Worm (Caenorhabditis elegans) whole organism, L1 larva: ENCODE data around the gene F55G7.5.
A peak's percentile ranks its signal among the peaks of the same experiment; 100 is the strongest.

Experiments used
- C04F5.9 ChIP-seq: sonication (generic microtip); optimal IDR thresholded peaks from 2 replicates; lab custom pipeline; 2016; ENCODE audit warnings: missing genetic modification characterization, missing compliant biosample characterization
- C16A3.4 ChIP-seq: fragments of 150-350 bp; optimal IDR thresholded peaks from 2 replicates; lab custom pipeline; 2014; ENCODE audit warnings: missing biosample characterization, missing genetic modification characterization
- C34B4.2 ChIP-seq: sonication (generic microtip); optimal IDR thresholded peaks from 2 replicates; lab custom pipeline; 2017; ENCODE audit warnings: mild to moderate bottlenecking, missing genetic modification characterization, missing compliant biosample characterization
- aha-1 ChIP-seq: fragments of 150-350 bp; optimal IDR thresholded peaks from 2 replicates; lab custom pipeline; 2014; ENCODE audit warnings: missing biosample characterization, missing genetic modification characterization
- alr-1 ChIP-seq: fragments of 200-800 bp; sonication (Bioruptor generic); optimal IDR thresholded peaks from 2 replicates; lab custom pipeline; 2018; ENCODE audit warnings: borderline replicate concordance, mild to moderate bottlenecking, missing genetic modification characterization, missing compliant biosample characterization
- aly-2 ChIP-seq: fragments of 150-350 bp; optimal IDR thresholded peaks from 2 replicates; lab custom pipeline; 2014; ENCODE audit warnings: missing biosample characterization, missing genetic modification characterization
- ceh-63 ChIP-seq: fragments of 200-800 bp; sonication (Bioruptor generic); optimal IDR thresholded peaks from 2 replicates; lab custom pipeline; 2018; ENCODE audit warnings: mild to moderate bottlenecking, missing genetic modification characterization, missing compliant biosample characterization
- ceh-88 ChIP-seq: fragments of 200-800 bp; sonication (Bioruptor generic); IDR thresholded peaks from 2 replicates; pipeline ENCODE4 v1.3.6; 2022; ENCODE audit warnings: missing genetic modification characterization, missing compliant biosample characterization
- ceh-90 ChIP-seq: sonication (generic microtip); optimal IDR thresholded peaks from 2 replicates; lab custom pipeline; 2016; ENCODE audit warnings: missing genetic modification characterization, missing compliant biosample characterization
- ces-1 ChIP-seq: fragments of 150-350 bp; optimal IDR thresholded peaks from 2 replicates; lab custom pipeline; 2014; ENCODE audit warnings: missing biosample characterization, missing genetic modification reagents, missing genetic modification characterization
- dpl-1 ChIP-seq, 3 experiments: fragments of 150-350 bp in 2 of 3; sonication (generic microtip) in 1 of 3; optimal IDR thresholded peaks; 2 replicates each; lab custom pipeline; 2014 to 2017; ENCODE audit warnings: missing biosample characterization in 3 of 3, missing genetic modification characterization in 3 of 3, missing genetic modification reagents in 3 of 3
- dsc-1 ChIP-seq: sonication (generic microtip); optimal IDR thresholded peaks from 2 replicates; lab custom pipeline; 2016; ENCODE audit warnings: mild to moderate bottlenecking, missing genetic modification characterization, missing compliant biosample characterization
- efl-1 ChIP-seq, 4 experiments: fragments of 150-350 bp; optimal IDR thresholded peaks in 3 of 4; peaks in 1 of 4; 1 replicate in 1 of 4; 2 replicates in 3 of 4; lab custom pipeline; 2014; ENCODE audit warnings: missing biosample characterization in 2 of 4, missing genetic modification characterization in 2 of 4, missing genetic modification reagents in 2 of 4
- egl-13 ChIP-seq: sonication (generic microtip); optimal IDR thresholded peaks from 2 replicates; lab custom pipeline; 2016; ENCODE audit warnings: missing genotype, missing genetic modification reagents, missing genetic modification characterization, missing compliant biosample characterization
- elt-2 ChIP-seq: sonication (generic microtip); optimal IDR thresholded peaks from 2 replicates; lab custom pipeline; 2016; ENCODE audit warnings: missing genetic modification characterization, mild to moderate bottlenecking, inconsistent platforms, missing compliant biosample characterization, missing genetic modification reagents
- fkh-10 ChIP-seq: sonication (generic microtip); optimal IDR thresholded peaks from 2 replicates; lab custom pipeline; 2017; ENCODE audit warnings: missing biosample characterization, missing genetic modification reagents, missing genetic modification characterization
- fkh-4 ChIP-seq: sonication (generic microtip); optimal IDR thresholded peaks from 2 replicates; lab custom pipeline; 2016; ENCODE audit warnings: missing compliant biosample characterization, missing genetic modification characterization, borderline replicate concordance
- fkh-8 ChIP-seq: sonication (generic microtip); optimal IDR thresholded peaks from 2 replicates; lab custom pipeline; 2016; ENCODE audit warnings: mild to moderate bottlenecking, missing genetic modification characterization, missing compliant biosample characterization
- fos-1 ChIP-seq: fragments of 150-350 bp; optimal IDR thresholded peaks from 2 replicates; lab custom pipeline; 2014; ENCODE audit warnings: missing biosample characterization, missing genetic modification characterization
- hpl-2 ChIP-seq: fragments of 150-350 bp; optimal IDR thresholded peaks from 2 replicates; lab custom pipeline; 2014; ENCODE audit warnings: missing biosample characterization, missing genetic modification reagents, missing genetic modification characterization
- irx-1 ChIP-seq: sonication (generic microtip); optimal IDR thresholded peaks from 2 replicates; lab custom pipeline; 2016; ENCODE audit warnings: missing genetic modification characterization, missing compliant biosample characterization
- isw-1 ChIP-seq: fragments of 200-800 bp; sonication (Bioruptor generic); IDR thresholded peaks from 2 replicates; pipeline ENCODE4 v1.3.6; 2022; ENCODE audit warnings: missing genetic modification characterization, missing compliant biosample characterization
- lin-35 ChIP-seq, 2 experiments: fragments of 150-350 bp; optimal IDR thresholded peaks; 2 replicates each; lab custom pipeline; 2014; ENCODE audit warnings: missing biosample characterization in 2 of 2, missing genetic modification characterization in 2 of 2, missing genetic modification reagents in 2 of 2
- lir-3 ChIP-seq: sonication (generic microtip); optimal IDR thresholded peaks from 2 replicates; lab custom pipeline; 2016; ENCODE audit warnings: mild to moderate bottlenecking, missing genetic modification characterization, moderate library complexity, missing compliant biosample characterization; ENCODE audit not compliant: poor library complexity
- lsy-2 ChIP-seq, 2 experiments: fragments of 150-350 bp; optimal IDR thresholded peaks; 2 replicates each; lab custom pipeline; 2014; ENCODE audit warnings: missing biosample characterization in 2 of 2, missing genetic modification characterization in 2 of 2
- mab-9 ChIP-seq: fragments of 200-800 bp; sonication (Bioruptor generic); IDR thresholded peaks from 2 replicates; pipeline ENCODE4 v1.3.6; 2022; ENCODE audit warnings: missing genetic modification reagents, missing genetic modification characterization, missing compliant biosample characterization
- mdl-1 ChIP-seq, 2 experiments: fragments of 150-350 bp; optimal IDR thresholded peaks; 2 replicates each; lab custom pipeline; 2014 to 2017; ENCODE audit warnings: missing biosample characterization in 2 of 2, missing genetic modification characterization in 2 of 2, inconsistent platforms in 1 of 2
- mef-2 ChIP-seq: fragments of 150-350 bp; optimal IDR thresholded peaks from 2 replicates; lab custom pipeline; 2014; ENCODE audit warnings: missing biosample characterization, missing genetic modification characterization
- mep-1 ChIP-seq: fragments of 150-350 bp; optimal IDR thresholded peaks from 2 replicates; lab custom pipeline; 2014; ENCODE audit warnings: missing biosample characterization, missing genetic modification characterization
- nhr-11 ChIP-seq: fragments of 150-350 bp; optimal IDR thresholded peaks from 2 replicates; lab custom pipeline; 2014; ENCODE audit warnings: missing biosample characterization, missing genetic modification characterization
- nhr-12 ChIP-seq: sonication (generic microtip); optimal IDR thresholded peaks from 2 replicates; lab custom pipeline; 2017; ENCODE audit warnings: missing biosample characterization, missing genetic modification characterization
- nhr-20 ChIP-seq: sonication (generic microtip); optimal IDR thresholded peaks from 2 replicates; lab custom pipeline; 2016; ENCODE audit warnings: mild to moderate bottlenecking, missing genetic modification characterization, missing compliant biosample characterization
- nhr-28 ChIP-seq: fragments of 150-350 bp; optimal IDR thresholded peaks from 2 replicates; lab custom pipeline; 2014; ENCODE audit warnings: missing biosample characterization, missing genetic modification characterization
- nhr-71 ChIP-seq: sonication (generic microtip); optimal IDR thresholded peaks from 2 replicates; lab custom pipeline; 2016; ENCODE audit warnings: mild to moderate bottlenecking, missing genetic modification characterization, moderate library complexity, missing compliant biosample characterization
- nhr-77 ChIP-seq: fragments of 150-350 bp; optimal IDR thresholded peaks from 2 replicates; lab custom pipeline; 2014; ENCODE audit warnings: missing biosample characterization, missing genetic modification characterization
- nhr-90 ChIP-seq: sonication (generic microtip); optimal IDR thresholded peaks from 2 replicates; lab custom pipeline; 2016; ENCODE audit warnings: mild to moderate bottlenecking, missing genetic modification characterization, missing compliant biosample characterization; ENCODE audit not compliant: poor library complexity
- pax-3 ChIP-seq: fragments of 200-800 bp; sonication (Bioruptor generic); optimal IDR thresholded peaks from 2 replicates; lab custom pipeline; 2018; ENCODE audit warnings: mild to moderate bottlenecking, missing genetic modification characterization, moderate library complexity, missing compliant biosample characterization
- pqm-1 ChIP-seq: sonication (generic microtip); optimal IDR thresholded peaks from 3 replicates; lab custom pipeline; 2017; ENCODE audit warnings: missing biosample characterization, missing genetic modification characterization
- skn-1 ChIP-seq: fragments of 150-350 bp; optimal IDR thresholded peaks from 2 replicates; lab custom pipeline; 2014; ENCODE audit warnings: missing biosample characterization, missing genetic modification characterization
- snu-23 ChIP-seq: sonication (generic microtip); optimal IDR thresholded peaks from 2 replicates; lab custom pipeline; 2016; ENCODE audit warnings: missing genetic modification characterization, missing compliant biosample characterization
- sox-4 ChIP-seq: sonication (generic microtip); optimal IDR thresholded peaks from 2 replicates; lab custom pipeline; 2016; ENCODE audit warnings: missing genetic modification characterization, missing compliant biosample characterization
- sptf-1 ChIP-seq: fragments of 150-350 bp; optimal IDR thresholded peaks from 2 replicates; lab custom pipeline; 2014; ENCODE audit warnings: missing biosample characterization, missing genetic modification characterization
- sup-37 ChIP-seq: fragments of 200-800 bp; sonication (Bioruptor generic); optimal IDR thresholded peaks from 2 replicates; lab custom pipeline; 2018; ENCODE audit warnings: mild to moderate bottlenecking, missing genetic modification characterization, missing compliant biosample characterization
- swsn-7 ChIP-seq: sonication (generic microtip); optimal IDR thresholded peaks from 2 replicates; lab custom pipeline; 2016; ENCODE audit warnings: missing genetic modification characterization, missing compliant biosample characterization
- tbx-2 ChIP-seq: sonication (generic microtip); optimal IDR thresholded peaks from 2 replicates; lab custom pipeline; 2016; ENCODE audit warnings: missing genetic modification characterization, missing compliant biosample characterization
- unc-30 ChIP-seq: sonication (generic microtip); optimal IDR thresholded peaks from 2 replicates; lab custom pipeline; 2017; ENCODE audit warnings: missing biosample characterization, missing genetic modification characterization
- unc-86 ChIP-seq: sonication (generic microtip); optimal IDR thresholded peaks from 2 replicates; lab custom pipeline; 2016; ENCODE audit warnings: missing genetic modification characterization, missing compliant biosample characterization
- unc-98 ChIP-seq: fragments of 200-800 bp; sonication (Bioruptor generic); IDR thresholded peaks from 2 replicates; pipeline ENCODE4 v1.3.6; 2022; ENCODE audit warnings: missing genetic modification characterization, missing compliant biosample characterization
- zag-1 ChIP-seq: fragments of 150-350 bp; optimal IDR thresholded peaks from 2 replicates; lab custom pipeline; 2014; ENCODE audit warnings: missing biosample characterization, missing genetic modification characterization
- zip-4 ChIP-seq: fragments of 200-800 bp; sonication (Bioruptor generic); optimal IDR thresholded peaks from 2 replicates; lab custom pipeline; 2018; ENCODE audit warnings: mild to moderate bottlenecking, missing genetic modification characterization, moderate library complexity, missing compliant biosample characterization
- ztf-11 ChIP-seq, 2 experiments: sonication (generic microtip); optimal IDR thresholded peaks; 2 replicates each; lab custom pipeline; 2016 to 2017; ENCODE audit warnings: missing genetic modification characterization in 2 of 2, missing biosample characterization in 1 of 2, missing compliant biosample characterization in 1 of 2
- ztf-4 ChIP-seq: fragments of 150-350 bp; optimal IDR thresholded peaks from 2 replicates; lab custom pipeline; 2014; ENCODE audit warnings: missing biosample characterization, missing genetic modification characterization

F55G7.5 gene

ce11 chrX:11982065-11982464 lies 43.3 kb upstream of the F55G7.5 start, which contains the start of gene nhr-167:
TSS of gene nhr-167 (minus strand) at chrX:11982085.
- TF ChIP-seq ceh-90 (tag; lab: Kevin White, UChicago) (no peak), pqm-1 (tag; lab: Kevin White, UChicago) (no peak), sox-4 (tag; lab: Kevin White, UChicago) (peak; percentile 15), nhr-28 (no peak), fos-1 (tag; lab: Kevin White, UChicago) (no peak), ztf-11 (tag; optimal IDR thresholded peaks at IDR 0.05; lab: Kevin White, UChicago) (no peak), mab-9 (no peak), nhr-11 (tag; lab: Kevin White, UChicago) (no peak), efl-1 (optimal IDR thresholded peaks at IDR 0.05; lab: Kevin White, UChicago) (no peak), efl-1 (GFP tag; optimal IDR thresholded peaks at IDR 0.05 in 1 of 2; lab: Kevin White, UChicago) (peak in 1 of 2 experiments; percentile 77), zag-1 (tag; lab: Kevin White, UChicago) (no peak), aha-1 (no peak), dsc-1 (tag; lab: Kevin White, UChicago) (peak; percentile 76), unc-86 (tag; lab: Kevin White, UChicago) (no peak), sptf-1 (tag; lab: Kevin White, UChicago) (no peak), C34B4.2 (no peak), nhr-20 (no peak), swsn-7 (tag; lab: Kevin White, UChicago) (peak; percentile 0), tbx-2 (tag; lab: Kevin White, UChicago) (no peak), alr-1 (no peak), unc-30 (tag; lab: Kevin White, UChicago) (no peak), pax-3 (peak; percentile 8), isw-1 (GFP tag; lab: Robert Waterston, UW) (no peak), fkh-8 (tag; lab: Kevin White, UChicago) (peak; percentile 81), aly-2 (tag; lab: Kevin White, UChicago) (no peak), ceh-63 (no peak), ztf-4 (tag; lab: Kevin White, UChicago) (no peak), nhr-77 (tag; lab: Kevin White, UChicago) (no peak), lin-35 (GFP tag; optimal IDR thresholded peaks at IDR 0.05; lab: Kevin White, UChicago) (no peak), irx-1 (no peak), nhr-12 (tag; lab: Kevin White, UChicago) (no peak), sup-37 (GFP tag; lab: Kevin White, UChicago) (no peak), zip-4 (no peak)

DNA sequence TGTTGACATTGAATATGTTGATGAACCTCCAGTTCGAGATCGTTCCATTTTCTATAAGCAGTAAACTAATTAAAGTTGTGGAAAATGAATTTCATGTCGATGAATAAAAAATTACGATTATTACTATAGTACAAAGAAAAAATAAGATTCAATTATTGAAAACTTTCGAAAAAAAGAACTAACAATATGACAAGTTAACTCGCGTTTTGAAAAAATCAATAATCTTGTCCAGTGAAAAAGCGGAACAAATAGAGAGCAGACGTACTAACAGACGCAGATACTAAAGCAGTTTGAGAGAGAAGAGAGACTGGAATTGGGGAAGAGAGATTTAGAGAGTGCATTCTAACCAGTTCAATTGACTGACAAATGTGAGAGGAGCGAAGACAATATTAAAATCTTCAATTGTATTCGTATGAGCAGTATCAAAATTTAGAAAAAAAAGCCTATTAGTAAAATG lies 35.9 kb upstream of the F55G7.5 start, which contains the start of gene set-6:
Gene set-6, minus strand, starts transcription at position 51 of the 457 bp plus-strand sequence.
- TF ChIP-seq elt-2 (tag; lab: Kevin White, UChicago) (no peak), efl-1 (optimal IDR thresholded peaks at IDR 0.05; lab: Kevin White, UChicago) (peak in 1 of 2 experiments; percentile 47), efl-1 (GFP tag; optimal IDR thresholded peaks at IDR 0.05 in 1 of 2; lab: Kevin White, UChicago) (no peak), ceh-88 (GFP tag; lab: Robert Waterston, UW) (no peak), unc-98 (GFP tag; lab: Robert Waterston, UW) (no peak), lir-3 (tag; lab: Kevin White, UChicago) (peak; percentile 20), fkh-10 (GFP tag; lab: Kevin White, UChicago) (no peak), fkh-4 (no peak), hpl-2 (GFP tag; lab: Kevin White, UChicago) (no peak), C16A3.4 (tag; lab: Kevin White, UChicago) (no peak), mdl-1 (tag; optimal IDR thresholded peaks at IDR 0.05; lab: Kevin White, UChicago) (no peak), sox-4 (tag; lab: Kevin White, UChicago) (no peak), ces-1 (no peak), nhr-20 (peak; percentile 23), fkh-8 (tag; lab: Kevin White, UChicago) (no peak), skn-1 (tag; lab: Kevin White, UChicago) (no peak), snu-23 (GFP tag; lab: Kevin White, UChicago) (peak; percentile 55), mef-2 (tag; lab: Kevin White, UChicago) (no peak), lsy-2 (tag; optimal IDR thresholded peaks at IDR 0.05; lab: Kevin White, UChicago) (peak in 1 of 2 experiments; percentile 49), nhr-71 (tag; lab: Kevin White, UChicago) (peak; percentile 30), nhr-90 (tag; lab: Kevin White, UChicago) (no peak), mep-1 (tag; lab: Kevin White, UChicago) (peak; percentile 44), aha-1 (no peak), egl-13 (tag; lab: Kevin White, UChicago) (no peak), dpl-1 (GFP tag; optimal IDR thresholded peaks at IDR 0.05; lab: Kevin White, UChicago) (no peak), pqm-1 (tag; lab: Kevin White, UChicago) (no peak), C04F5.9 (tag; lab: Kevin White, UChicago) (no peak), alr-1 (no peak), ztf-4 (tag; lab: Kevin White, UChicago) (no peak), isw-1 (GFP tag; lab: Robert Waterston, UW) (no peak)
